Fruit fly (Drosophila melanogaster) whole organism, prepupa: ENCODE data around the gene ssp6.
A peak's percentile ranks its signal among the peaks of the same experiment; 100 is the strongest.

ENCODE experiments used
- Blimp-1 ChIP-seq: fragments of 200-800 bp; sonication (Bioruptor generic); optimal IDR thresholded peaks from 3 replicates; lab custom pipeline; 2017; ENCODE audit warnings: missing biosample characterization, missing genetic modification characterization, mild to moderate bottlenecking, moderate library complexity, missing genetic modification reagents
- CG10631 ChIP-seq: fragments of 200-800 bp; sonication (Bioruptor generic); optimal IDR thresholded peaks from 2 replicates; lab custom pipeline; 2016; ENCODE audit warnings: missing biosample characterization, missing genetic modification characterization
- CG10669 ChIP-seq: fragments of 200-800 bp; sonication (Bioruptor generic); optimal IDR thresholded peaks from 3 replicates; lab custom pipeline; 2018; ENCODE audit warnings: missing biosample characterization, mild to moderate bottlenecking, missing genetic modification characterization, moderate library complexity
- CG11762 ChIP-seq: fragments of 200-800 bp; sonication (Bioruptor generic); optimal IDR thresholded peaks from 3 replicates; lab custom pipeline; 2016; ENCODE audit warnings: missing biosample characterization, missing genetic modification characterization; ENCODE audit not compliant: insufficient read depth
- CG1621 ChIP-seq: fragments of 200-800 bp; sonication (Bioruptor generic); optimal IDR thresholded peaks from 3 replicates; lab custom pipeline; 2018; ENCODE audit warnings: missing biosample characterization, mild to moderate bottlenecking, missing genetic modification characterization
- CG31627 ChIP-seq: fragments of 200-800 bp; sonication (Bioruptor generic); optimal IDR thresholded peaks from 3 replicates; lab custom pipeline; 2016; ENCODE audit warnings: missing biosample characterization, missing genetic modification characterization
- CG34406 ChIP-seq: fragments of 200-800 bp; sonication (Bioruptor generic); optimal IDR thresholded peaks from 3 replicates; lab custom pipeline; 2016; ENCODE audit warnings: missing biosample characterization, missing genetic modification characterization
- CG3919 ChIP-seq: fragments of 200-800 bp; sonication (Bioruptor generic); optimal IDR thresholded peaks from 3 replicates; lab custom pipeline; 2016; ENCODE audit warnings: missing biosample characterization, missing genetic modification characterization
- CG6163 ChIP-seq: fragments of 200-800 bp; sonication (Bioruptor generic); IDR thresholded peaks from 3 replicates; pipeline ENCODE4 v1.3.6; 2022; ENCODE audit warnings: missing biosample characterization, missing genetic modification characterization
- CG6276 ChIP-seq: fragments of 200-800 bp; sonication (Bioruptor generic); optimal IDR thresholded peaks from 2 replicates; lab custom pipeline; 2017; ENCODE audit warnings: missing biosample characterization, mild to moderate bottlenecking, missing genetic modification characterization
- CG6792 ChIP-seq: fragments of 200-800 bp; sonication (Bioruptor generic); optimal IDR thresholded peaks from 3 replicates; lab custom pipeline; 2016; ENCODE audit warnings: missing biosample characterization, missing genetic modification characterization
- CG6808 ChIP-seq: fragments of 200-800 bp; sonication (Bioruptor generic); optimal IDR thresholded peaks from 3 replicates; lab custom pipeline; 2017; ENCODE audit warnings: missing biosample characterization, missing genetic modification characterization, mild to moderate bottlenecking, moderate library complexity, missing genetic modification reagents
- CG7368 ChIP-seq: fragments of 200-800 bp; sonication (Bioruptor generic); optimal IDR thresholded peaks from 3 replicates; lab custom pipeline; 2016; ENCODE audit warnings: missing biosample characterization, missing genetic modification characterization
- CG8119 ChIP-seq: fragments of 200-800 bp; sonication (Bioruptor generic); IDR thresholded peaks from 3 replicates; pipeline ENCODE4 v1.3.6; 2022; ENCODE audit warnings: missing biosample characterization, missing genetic modification characterization
- CG8319 ChIP-seq: fragments of 200-800 bp; sonication (Bioruptor generic); optimal IDR thresholded peaks from 3 replicates; lab custom pipeline; 2016; ENCODE audit warnings: missing biosample characterization, missing genetic modification characterization
- CG9139 ChIP-seq: fragments of 200-800 bp; sonication (Bioruptor generic); optimal IDR thresholded peaks from 3 replicates; lab custom pipeline; 2017; ENCODE audit warnings: missing biosample characterization, mild to moderate bottlenecking, missing genetic modification characterization
- Eip75B ChIP-seq: fragments of 200-800 bp; sonication (Bioruptor generic); optimal IDR thresholded peaks from 3 replicates; lab custom pipeline; 2016; ENCODE audit warnings: missing biosample characterization, missing genetic modification characterization
- Eip78C ChIP-seq: fragments of 200-800 bp; sonication (Bioruptor generic); peaks from one replicate; lab custom pipeline; 2016; ENCODE audit warnings: missing biosample characterization, missing genetic modification characterization
- Ets21C ChIP-seq: fragments of 200-800 bp; sonication (Bioruptor generic); optimal IDR thresholded peaks from 3 replicates; lab custom pipeline; 2016; ENCODE audit warnings: missing biosample characterization, missing genetic modification characterization
- Ets96B ChIP-seq: fragments of 200-800 bp; optimal IDR thresholded peaks from 2 replicates; lab custom pipeline; 2019; ENCODE audit warnings: missing biosample characterization, mild to moderate bottlenecking, missing genetic modification characterization, moderate library complexity
- Gug ChIP-seq: fragments of 200-800 bp; sonication (Bioruptor generic); IDR thresholded peaks from 2 replicates; pipeline ENCODE4 v1.3.6; 2022; ENCODE audit warnings: missing biosample characterization, missing genetic modification characterization
- Hr39 ChIP-seq: fragments of 200-800 bp; sonication (Bioruptor generic); optimal IDR thresholded peaks from 2 replicates; lab custom pipeline; 2016; ENCODE audit warnings: missing biosample characterization, missing genetic modification characterization
- Hr4 ChIP-seq: fragments of 200-800 bp; sonication (Bioruptor generic); optimal IDR thresholded peaks from 3 replicates; lab custom pipeline; 2016; ENCODE audit warnings: missing biosample characterization, missing genetic modification characterization
- Lpt ChIP-seq: fragments of 200-800 bp; sonication (Bioruptor generic); optimal IDR thresholded peaks from 3 replicates; lab custom pipeline; 2016; ENCODE audit warnings: missing biosample characterization, missing genetic modification characterization
- Met ChIP-seq: fragments of 200-800 bp; sonication (Bioruptor generic); optimal IDR thresholded peaks from 3 replicates; lab custom pipeline; 2016; ENCODE audit warnings: missing biosample characterization, missing genetic modification characterization
- OdsH ChIP-seq: fragments of 200-800 bp; sonication (Bioruptor generic); optimal IDR thresholded peaks from 3 replicates; lab custom pipeline; 2016; ENCODE audit warnings: missing biosample characterization, missing genetic modification characterization
- Smox ChIP-seq: fragments of 200-800 bp; sonication (Bioruptor generic); optimal IDR thresholded peaks from 3 replicates; lab custom pipeline; 2016; ENCODE audit warnings: missing biosample characterization, missing genetic modification characterization
- Sox102F ChIP-seq: fragments of 200-800 bp; sonication (Bioruptor generic); optimal IDR thresholded peaks from 2 replicates; lab custom pipeline; 2016; ENCODE audit warnings: missing biosample characterization, mild to moderate bottlenecking, missing genetic modification characterization
- Sox14 ChIP-seq: fragments of 200-800 bp; sonication (Bioruptor generic); optimal IDR thresholded peaks from 3 replicates; lab custom pipeline; 2016; ENCODE audit warnings: missing biosample characterization, missing genetic modification characterization
- acj6 ChIP-seq: fragments of 200-800 bp; sonication (Bioruptor generic); optimal IDR thresholded peaks from 3 replicates; lab custom pipeline; 2016; ENCODE audit warnings: missing biosample characterization, missing genetic modification characterization
- cyc ChIP-seq: fragments of 200-800 bp; sonication (Bioruptor generic); optimal IDR thresholded peaks from 3 replicates; lab custom pipeline; 2016; ENCODE audit warnings: missing biosample characterization, missing genetic modification characterization
- esn ChIP-seq: fragments of 200-800 bp; sonication (Bioruptor generic); optimal IDR thresholded peaks from 2 replicates; lab custom pipeline; 2016; ENCODE audit warnings: missing biosample characterization, mild to moderate bottlenecking, missing genetic modification characterization, moderate library complexity
- fd85E ChIP-seq: fragments of 200-800 bp; sonication (Bioruptor generic); optimal IDR thresholded peaks from 3 replicates; lab custom pipeline; 2016; ENCODE audit warnings: missing biosample characterization, missing genetic modification characterization
- fkh ChIP-seq: fragments of 200-800 bp; sonication (Bioruptor generic); optimal IDR thresholded peaks from 3 replicates; lab custom pipeline; 2017; ENCODE audit warnings: missing biosample characterization, mild to moderate bottlenecking, missing genetic modification characterization, moderate library complexity
- lz ChIP-seq: fragments of 200-800 bp; sonication (Bioruptor generic); optimal IDR thresholded peaks from 3 replicates; lab custom pipeline; 2016; ENCODE audit warnings: missing biosample characterization, missing genetic modification characterization
- pdm3 ChIP-seq: fragments of 200-800 bp; sonication (Bioruptor generic); optimal IDR thresholded peaks from 3 replicates; lab custom pipeline; 2016; ENCODE audit warnings: missing biosample characterization, missing genetic modification characterization
- salr ChIP-seq, 2 experiments: fragments of 200-800 bp; sonication (Bioruptor generic); optimal IDR thresholded peaks; 3 replicates each; lab custom pipeline; 2016 to 2018; ENCODE audit warnings: missing biosample characterization in 2 of 2, missing genetic modification characterization in 2 of 2, mild to moderate bottlenecking in 1 of 2
- spab ChIP-seq: fragments of 200-800 bp; sonication (Bioruptor generic); optimal IDR thresholded peaks from 2 replicates; lab custom pipeline; 2017; ENCODE audit warnings: missing biosample characterization, mild to moderate bottlenecking, missing genetic modification characterization, missing genetic modification reagents
- ss ChIP-seq, 2 experiments: fragments of 200-800 bp; sonication (Bioruptor generic); optimal IDR thresholded peaks; 2 replicates in 1 of 2; 3 replicates in 1 of 2; lab custom pipeline; 2017 to 2018; ENCODE audit warnings: mild to moderate bottlenecking in 2 of 2, missing biosample characterization in 2 of 2, missing genetic modification characterization in 2 of 2, moderate library complexity in 1 of 2
- svp ChIP-seq: fragments of 200-800 bp; sonication (Bioruptor generic); peaks from one replicate; lab custom pipeline; 2016; ENCODE audit warnings: missing biosample characterization, missing genetic modification characterization
- topi ChIP-seq: fragments of 200-800 bp; sonication (Bioruptor generic); optimal IDR thresholded peaks from 3 replicates; lab custom pipeline; 2016; ENCODE audit warnings: missing biosample characterization, missing genetic modification characterization
- vri ChIP-seq: fragments of 200-800 bp; sonication (Bioruptor generic); optimal IDR thresholded peaks from 3 replicates; lab custom pipeline; 2016; ENCODE audit warnings: missing biosample characterization, mild to moderate bottlenecking, missing genetic modification characterization

Gene ssp6

DNA sequence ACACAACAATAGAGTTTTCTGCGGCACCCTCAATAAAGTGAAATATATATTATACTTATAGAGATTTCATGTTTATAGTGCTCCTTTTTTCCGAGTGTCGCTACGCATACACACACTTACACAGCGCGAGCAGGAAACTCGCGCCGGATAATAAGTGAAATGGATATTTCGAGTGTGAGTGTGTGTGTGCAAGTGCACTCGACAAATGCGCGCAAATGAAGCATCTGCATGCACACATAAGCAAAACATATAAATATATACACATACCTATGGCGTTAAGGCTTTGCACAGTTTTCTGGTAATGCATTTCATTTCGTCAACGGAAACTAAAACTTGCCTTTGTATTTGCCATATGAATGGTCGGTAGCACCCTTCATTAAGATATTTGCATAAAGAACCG lies 39.0 kb downstream of the ssp6 start:
- no peak for TF ChIP-seq CG9139 (GFP tag; lab: Kevin White, UChicago)
- no peak for TF ChIP-seq CG6276
- no peak for TF ChIP-seq CG8319 (GFP tag; lab: Kevin White, UChicago)
- TF ChIP-seq CG31627 (GFP tag; lab: Kevin White, UChicago): no peak
- TF ChIP-seq OdsH: no peak
- TF ChIP-seq esn (GFP tag; lab: Kevin White, UChicago): no peak

DNA sequence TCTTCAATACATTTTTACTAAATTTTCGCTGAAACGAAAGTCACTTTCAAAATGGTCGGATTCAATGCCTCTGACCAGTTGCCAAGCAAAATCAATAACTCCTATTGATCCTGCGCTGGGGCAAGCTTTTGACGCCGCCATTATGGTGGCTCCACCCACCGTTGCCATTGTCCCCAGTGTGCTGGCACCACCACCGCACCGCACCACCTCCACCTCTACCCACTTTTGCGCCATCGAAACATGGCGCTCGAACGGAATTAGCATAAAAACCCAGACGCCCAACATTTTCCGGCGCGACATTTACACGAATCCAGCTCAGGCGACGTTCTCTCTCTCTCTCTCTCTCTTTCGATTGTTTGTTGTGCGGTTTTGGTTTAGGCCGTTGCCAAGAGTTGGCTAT lies 40.4 kb downstream of the ssp6 start:
- no peak for TF ChIP-seq CG10631 (GFP tag; lab: Kevin White, UChicago)
- TF ChIP-seq Sox14 (GFP tag; lab: Kevin White, UChicago): no peak
- no peak for TF ChIP-seq acj6
- no peak for TF ChIP-seq CG31627 (GFP tag; lab: Kevin White, UChicago)
- no peak for TF ChIP-seq CG9139 (GFP tag; lab: Kevin White, UChicago)
- TF ChIP-seq CG6792 (GFP tag; lab: Kevin White, UChicago): no peak
- TF ChIP-seq Lpt (GFP tag; lab: Kevin White, UChicago): no peak
- no peak for TF ChIP-seq ss (GFP tag; optimal IDR thresholded peaks at IDR 0.05; lab: Kevin White, UChicago)
- TF ChIP-seq Hr4 (GFP tag; lab: Kevin White, UChicago): no peak
- no peak for TF ChIP-seq CG6276
- TF ChIP-seq salr (GFP tag; optimal IDR thresholded peaks at IDR 0.05; lab: Kevin White, UChicago): no peak
- no peak for TF ChIP-seq CG34406 (GFP tag; lab: Kevin White, UChicago)
- no peak for TF ChIP-seq lz
- no peak for TF ChIP-seq fkh (GFP tag; lab: Kevin White, UChicago)
- no peak for TF ChIP-seq CG8119 (GFP tag; lab: Robert Waterston, UW)
- no peak for TF ChIP-seq Gug (GFP tag; lab: Robert Waterston, UW)
- no peak for TF ChIP-seq pdm3 (GFP tag; lab: Kevin White, UChicago)
- TF ChIP-seq vri (GFP tag; lab: Kevin White, UChicago): no peak

DNA sequence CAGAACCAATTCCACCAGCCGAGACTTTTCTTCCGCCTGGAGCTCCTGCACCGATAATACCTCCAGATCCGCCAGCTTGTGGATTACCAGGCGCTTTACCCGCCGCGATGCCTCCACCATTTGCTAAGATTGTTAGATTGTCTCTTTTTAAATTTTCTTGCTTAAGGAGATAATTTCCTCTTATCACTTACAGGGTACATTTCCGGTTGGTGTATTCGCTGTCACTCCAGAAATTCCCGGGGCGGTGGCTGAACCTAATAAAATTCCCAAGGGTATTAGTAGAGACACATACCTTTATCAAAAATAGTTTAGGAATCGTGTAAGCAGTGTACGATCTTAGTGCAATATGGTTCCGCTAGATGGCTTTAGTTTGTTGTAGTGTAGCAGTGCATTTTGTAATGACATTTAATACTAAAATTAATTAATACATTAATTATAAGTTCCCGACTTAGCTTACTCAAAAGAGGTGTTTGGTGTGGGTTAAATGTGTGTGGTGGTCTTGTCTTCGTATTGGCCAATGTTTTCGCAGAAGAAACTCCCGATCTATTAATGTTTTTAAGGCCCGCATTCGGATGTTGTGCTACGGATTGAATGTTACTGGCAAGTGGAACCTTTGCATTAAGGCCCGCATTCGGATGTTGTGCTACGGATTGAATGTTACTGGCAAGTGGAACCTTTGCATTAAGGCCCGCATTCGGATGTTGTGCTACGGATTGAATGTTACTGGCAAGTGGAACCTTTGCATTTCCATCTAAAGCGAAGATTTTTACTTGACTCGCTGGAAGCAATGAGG lies 48.3 kb downstream of the ssp6 start:
- peak; percentile 3 for TF ChIP-seq Blimp-1 (GFP tag; lab: Kevin White, UChicago)
- peak; percentile 72 for TF ChIP-seq CG3919 (GFP tag; lab: Kevin White, UChicago)
- no peak for TF ChIP-seq Hr39 (GFP tag; lab: Kevin White, UChicago)
- TF ChIP-seq CG10669: peak; percentile 41
- peak; percentile 87 for TF ChIP-seq Eip78C (GFP tag; lab: Kevin White, UChicago)
- TF ChIP-seq CG1621: no peak
- no peak for TF ChIP-seq salr (GFP tag; optimal IDR thresholded peaks at IDR 0.05; lab: Kevin White, UChicago)
- no peak for TF ChIP-seq Sox102F (GFP tag; lab: Kevin White, UChicago)
- TF ChIP-seq CG8319 (GFP tag; lab: Kevin White, UChicago): peak; percentile 12
- peak; percentile 3 for TF ChIP-seq pdm3 (GFP tag; lab: Kevin White, UChicago)
- TF ChIP-seq lz: peak; percentile 43
- TF ChIP-seq spab (GFP tag; lab: Kevin White, UChicago): no peak
- TF ChIP-seq cyc (GFP tag; lab: Kevin White, UChicago): peak; percentile 26
- TF ChIP-seq Ets21C: no peak
- peak; percentile 29 for TF ChIP-seq CG7368
- no peak for TF ChIP-seq ss (GFP tag; optimal IDR thresholded peaks at IDR 0.05; lab: Kevin White, UChicago)
- peak; percentile 43 for TF ChIP-seq Eip75B (GFP tag; lab: Kevin White, UChicago)
- TF ChIP-seq CG6163 (GFP tag; lab: Robert Waterston, UW): no peak; the same call in 1 of the 3 replicates
- TF ChIP-seq fkh (GFP tag; lab: Kevin White, UChicago): peak; percentile 48
- no peak for TF ChIP-seq Smox (GFP tag; lab: Kevin White, UChicago)
- TF ChIP-seq CG6808 (GFP tag; lab: Kevin White, UChicago): peak; percentile 10
- TF ChIP-seq topi (GFP tag; lab: Kevin White, UChicago): peak; percentile 41
- TF ChIP-seq OdsH: peak; percentile 15
- TF ChIP-seq Ets96B (tag; lab: Kevin White, UChicago): no peak
- no peak for TF ChIP-seq fd85E (GFP tag; lab: Kevin White, UChicago)
- peak; percentile 11 for TF ChIP-seq Met (GFP tag; lab: Kevin White, UChicago)
- no peak for TF ChIP-seq acj6
- peak; percentile 63 for TF ChIP-seq svp (GFP tag; lab: Kevin White, UChicago)
- TF ChIP-seq CG31627 (GFP tag; lab: Kevin White, UChicago): no peak
- no peak for TF ChIP-seq CG11762 (GFP tag; lab: Kevin White, UChicago)
- no peak for TF ChIP-seq CG9139 (GFP tag; lab: Kevin White, UChicago)
